Fruit fly (Drosophila melanogaster): ENCODE data around the gene ntc.

ntc gene

DNA sequence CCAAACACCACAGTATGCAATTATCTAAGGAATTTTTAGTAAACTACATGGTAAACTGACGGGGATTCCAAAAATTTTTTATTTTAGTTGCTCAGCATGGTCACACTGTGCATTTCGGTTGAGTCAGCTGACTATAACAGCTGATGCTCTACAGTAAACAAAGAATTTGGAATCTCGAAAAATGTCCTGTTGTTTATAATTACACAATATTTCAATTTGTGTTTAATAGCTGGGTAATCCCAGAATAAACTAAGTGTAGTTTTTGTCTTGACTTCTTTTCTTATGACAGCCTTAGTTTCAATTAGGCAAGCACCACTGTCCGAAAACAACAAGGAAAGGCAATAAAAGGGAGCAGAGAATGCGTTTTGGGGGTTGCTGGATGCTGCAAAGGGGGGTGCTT is 20.6 kb downstream of the ntc start (continued):
- TF ChIP-seq klu (GFP tag; IDR thresholded peaks at IDR 0.05) (no peak), CG11723 (GFP tag; optimal IDR thresholded peaks at IDR 0.05) (no peak), CG32767 (GFP tag; IDR thresholded peaks at IDR 0.05) (no peak), HLH4C (GFP tag; IDR thresholded peaks at IDR 0.05; ENCODE audit: partially characterized antibody) (no peak), CG13123 (GFP tag; optimal IDR thresholded peaks at IDR 0.05) (no peak), CG17802 (tag; optimal IDR thresholded peaks at IDR 0.05) (no peak), CG15011 (GFP tag; optimal IDR thresholded peaks at IDR 0.05) (no peak), dmrt99B (tag; optimal IDR thresholded peaks at IDR 0.05) (peak; percentile 24), Hr39 (optimal IDR thresholded peaks at IDR 0.05) (no peak), zen (tag; optimal IDR thresholded peaks at IDR 0.05) (no peak), pb (GFP tag; optimal IDR thresholded peaks at IDR 0.05) (no peak), PHDP (tag; optimal IDR thresholded peaks at IDR 0.05) (no peak), Tbp (GFP tag; optimal IDR thresholded peaks at IDR 0.05) (no peak), CG5245 (GFP tag; optimal IDR thresholded peaks at IDR 0.05) (no peak), CG4707 (GFP tag; optimal IDR thresholded peaks at IDR 0.05) (no peak), sob (GFP tag; IDR thresholded peaks at IDR 0.05) (peak; percentile 20; the same call in 1 of the 2 replicates), Poxn (GFP tag; IDR thresholded peaks at IDR 0.05) (no peak), CG31365 (tag; optimal IDR thresholded peaks at IDR 0.05) (no peak), kni (GFP tag; optimal IDR thresholded peaks at IDR 0.05) (no peak), Taf1 (GFP tag; IDR thresholded peaks at IDR 0.05) (no peak), Kr (GFP tag; optimal IDR thresholded peaks at IDR 0.05) (no peak), CG7839 (tag; optimal IDR thresholded peaks at IDR 0.05) (peak; percentile 43), CG13624 (GFP tag; optimal IDR thresholded peaks at IDR 0.05) (no peak), unpg (GFP tag; optimal IDR thresholded peaks at IDR 0.05) (peak; percentile 45), CG14710 (tag; optimal IDR thresholded peaks at IDR 0.05) (no peak), D19B (GFP tag; optimal IDR thresholded peaks at IDR 0.05) (no peak), HmgZ (tag; optimal IDR thresholded peaks at IDR 0.05) (no peak), CG17328 (GFP tag; IDR thresholded peaks at IDR 0.05) (no peak), Dip2 (GFP tag; IDR thresholded peaks at IDR 0.05) (no peak), CG11093 (GFP tag; IDR thresholded peaks at IDR 0.05) (no peak), CG4360 (GFP tag; IDR thresholded peaks at IDR 0.05) (no peak), Nf-YB (GFP tag; optimal IDR thresholded peaks at IDR 0.05) (no peak), CG18764 (GFP tag; optimal IDR thresholded peaks at IDR 0.05) (no peak), eve (GFP tag; optimal IDR thresholded peaks at IDR 0.05) (peak in 1 of 2 experiments; percentile 3), trem (tag; optimal IDR thresholded peaks at IDR 0.05) (no peak), CG32772 (GFP tag; IDR thresholded peaks at IDR 0.05) (no peak), fd96Cb (tag; optimal IDR thresholded peaks at IDR 0.05) (peak; percentile 27), Lim3 (GFP tag; IDR thresholded peaks at IDR 0.05) (no peak), Dll (GFP tag; IDR thresholded peaks at IDR 0.05; ENCODE audit: partially characterized antibody) (no peak), HHEX (GFP tag; optimal IDR thresholded peaks at IDR 0.05) (no peak), Abd-B (GFP tag; optimal IDR thresholded peaks at IDR 0.05) (peak; percentile 11), CG15479 (GFP tag; optimal IDR thresholded peaks at IDR 0.05) (no peak), CG2129 (GFP tag; IDR thresholded peaks at IDR 0.05; ENCODE audit: partially characterized antibody) (no peak), croc (GFP tag; conservative IDR thresholded peaks at IDR 0.05) (no peak), CG30431 (GFP tag; optimal IDR thresholded peaks at IDR 0.05) (no peak), Dref (GFP tag; IDR thresholded peaks at IDR 0.05) (no peak), Sin3A (optimal IDR thresholded peaks at IDR 0.05) (no peak), CG3726 (GFP tag; IDR thresholded peaks at IDR 0.05) (no peak), CG11247 (GFP tag; IDR thresholded peaks at IDR 0.05) (no peak), Rx (GFP tag; IDR thresholded peaks at IDR 0.05) (no peak), Gsc (GFP tag; IDR thresholded peaks at IDR 0.05) (no peak), caup (GFP tag; optimal IDR thresholded peaks at IDR 0.05; ENCODE audit: severe bottlenecking) (no peak), Sry-β (GFP tag; optimal IDR thresholded peaks at IDR 0.05) (no peak)
